Fruit fly (Drosophila melanogaster): ENCODE measurements around the gene CG11857.

CG11857 gene

DNA sequence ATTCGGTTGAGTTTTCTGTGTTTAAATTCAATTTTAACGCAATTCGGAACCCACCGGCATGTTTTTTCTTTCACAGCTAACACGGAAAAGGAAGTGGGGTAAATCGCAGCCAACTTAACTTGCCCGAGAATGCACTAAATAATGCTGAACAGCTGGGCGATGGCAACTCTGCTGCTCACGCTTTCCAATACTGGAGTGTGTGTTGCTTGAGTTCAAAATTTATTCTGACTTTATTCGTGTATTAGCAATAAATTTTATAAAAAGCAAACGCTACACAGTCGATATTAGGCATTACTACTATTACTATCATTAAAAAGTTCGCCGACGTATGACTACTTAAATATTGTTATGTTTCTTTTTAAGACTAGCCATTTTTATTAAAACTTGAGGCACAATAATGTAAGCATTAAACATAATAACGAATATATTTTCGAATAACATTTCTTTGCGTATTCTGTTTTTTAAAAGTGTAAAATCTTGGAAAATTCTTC lies 11.3 kb upstream of the CG11857 start, which contains the start of the genes RpS27 and Nup37 (continued):
- TF ChIP-seq Hey (tag; optimal IDR thresholded peaks at IDR 0.05) (peak; percentile 99), CG8089 (GFP tag; optimal IDR thresholded peaks at IDR 0.05) (peak; percentile 99), wor (GFP tag; IDR thresholded peaks at IDR 0.05) (peak; percentile 74), CG16815 (GFP tag; optimal IDR thresholded peaks at IDR 0.05) (peak; percentile 95), crp (GFP tag; optimal IDR thresholded peaks at IDR 0.05) (peak; percentile 47 to 90), disco-r (GFP tag; optimal IDR thresholded peaks at IDR 0.05) (peak; percentile 98), zen (tag; optimal IDR thresholded peaks at IDR 0.05) (peak; percentile 91), CG1529 (GFP tag; optimal IDR thresholded peaks at IDR 0.05) (peak; percentile 96), fd96Cb (tag; optimal IDR thresholded peaks at IDR 0.05) (peak; percentile 91), CG8359 (GFP tag; optimal IDR thresholded peaks at IDR 0.05; ENCODE audit: borderline replicate concordance) (peak; percentile 94), CG32532 (GFP tag; IDR thresholded peaks at IDR 0.05) (peak; percentile 98), NC2α (GFP tag; optimal IDR thresholded peaks at IDR 0.05) (peak; percentile 98), z (GFP tag; IDR thresholded peaks at IDR 0.05) (peak; percentile 78), Bgb (GFP tag; IDR thresholded peaks at IDR 0.05; ENCODE audit: partially characterized antibody) (peak; percentile 43; the same call in 1 of the 2 replicates), CG13296 (GFP tag; optimal IDR thresholded peaks at IDR 0.05) (peak; percentile 98), Atf-2 (GFP tag; optimal IDR thresholded peaks at IDR 0.05) (peak; percentile 97), CG33557 (GFP tag; optimal IDR thresholded peaks at IDR 0.05) (peak; percentile 96), gro (GFP tag; optimal IDR thresholded peaks at IDR 0.05) (peak; percentile 97), fu2 (GFP tag; optimal IDR thresholded peaks at IDR 0.05) (peak; percentile 98), bbx (GFP tag; IDR thresholded peaks at IDR 0.05; ENCODE audit: partially characterized antibody) (0 out of 2 replicates have a peak, but pooled peaks have one; percentile 34), dmrt11E (tag; optimal IDR thresholded peaks at IDR 0.05) (peak; percentile 94), CG10979 (tag; optimal IDR thresholded peaks at IDR 0.05) (peak; percentile 86), pros (GFP tag; optimal IDR thresholded peaks at IDR 0.05) (peak; percentile 73), CG4820 (GFP tag; optimal IDR thresholded peaks at IDR 0.05) (peak; percentile 97), CG4730 (GFP tag; IDR thresholded peaks at IDR 0.05) (peak; percentile 94), vfl (GFP tag; optimal IDR thresholded peaks at IDR 0.05) (peak; percentile 98), CG34422 (GFP tag; IDR thresholded peaks at IDR 0.05) (peak; percentile 97), CG3995 (GFP tag; optimal IDR thresholded peaks at IDR 0.05) (peak; percentile 89), Dll (GFP tag; IDR thresholded peaks at IDR 0.05; ENCODE audit: partially characterized antibody) (no peak), onecut (GFP tag; IDR thresholded peaks at IDR 0.05) (peak; percentile 97), grn (GFP tag; optimal IDR thresholded peaks at IDR 0.05) (peak; percentile 96), CG14710 (tag; optimal IDR thresholded peaks at IDR 0.05) (peak; percentile 97), bowl (GFP tag; IDR thresholded peaks at IDR 0.05) (peak; percentile 88), ham (GFP tag; IDR thresholded peaks at IDR 0.05) (peak; percentile 94), CG30403 (GFP tag; optimal IDR thresholded peaks at IDR 0.05) (peak; percentile 96), sim (GFP tag; IDR thresholded peaks at IDR 0.05) (peak; percentile 89), cwo (GFP tag; optimal IDR thresholded peaks at IDR 0.05) (peak; percentile 91), Fer2 (tag; optimal IDR thresholded peaks at IDR 0.05) (peak; percentile 98), Tbp (GFP tag; optimal IDR thresholded peaks at IDR 0.05) (no peak), CG8765 (GFP tag; IDR thresholded peaks at IDR 0.05) (peak; percentile 89), CG9727 (GFP tag; optimal IDR thresholded peaks at IDR 0.05) (peak; percentile 99), CG2712 (tag; optimal IDR thresholded peaks at IDR 0.05) (peak; percentile 94), org-1 (GFP tag; optimal IDR thresholded peaks at IDR 0.05) (peak; percentile 97), Gsc (GFP tag; IDR thresholded peaks at IDR 0.05) (peak; percentile 83; the same call in 1 of the 2 replicates), trem (tag; optimal IDR thresholded peaks at IDR 0.05) (peak; percentile 94), Mad (GFP tag; optimal IDR thresholded peaks at IDR 0.05) (peak; percentile 99), h (optimal IDR thresholded peaks at IDR 0.05) (no peak), prd (optimal IDR thresholded peaks at IDR 0.05) (no peak), prd (GFP tag; IDR thresholded peaks at IDR 0.05) (peak; percentile 91), Six4 (GFP tag; optimal IDR thresholded peaks at IDR 0.05) (peak; percentile 96), Poxn (GFP tag; IDR thresholded peaks at IDR 0.05) (peak; percentile 84)
